Fruit fly (Drosophila melanogaster) whole organism, embryonic: ENCODE data around the gene Btnd.

Source experiments
- Abd-B ChIP-seq: fragments of 200-800 bp; sonication (Bioruptor generic); optimal IDR thresholded peaks from 2 replicates; lab custom pipeline; 2018; ENCODE audit warnings: missing biosample characterization, mild to moderate bottlenecking, missing genetic modification characterization, moderate library complexity
- Bteb2 ChIP-seq: fragments of 200-800 bp; sonication (Bioruptor generic); optimal IDR thresholded peaks from 2 replicates; lab custom pipeline; 2016; ENCODE audit warnings: missing biosample characterization, missing genetic modification characterization
- CG10321 ChIP-seq: fragments of 200-800 bp; sonication (Bioruptor generic); IDR thresholded peaks from 2 replicates; pipeline ENCODE4 v1.3.6; 2022; ENCODE audit warnings: missing biosample characterization, missing genetic modification characterization
- CG11560 ChIP-seq: fragments of 200-800 bp; sonication (Bioruptor generic); IDR thresholded peaks from 3 replicates; pipeline ENCODE4 v1.3.6; 2022; ENCODE audit warnings: missing biosample characterization, missing genetic modification characterization
- CG12236 ChIP-seq: fragments of 200-800 bp; sonication (Bioruptor generic); optimal IDR thresholded peaks from 2 replicates; lab custom pipeline; 2016; ENCODE audit warnings: missing biosample characterization, missing genetic modification characterization
- CG12391 ChIP-seq: fragments of 200-800 bp; sonication (Bioruptor generic); optimal IDR thresholded peaks from 3 replicates; lab custom pipeline; 2018; ENCODE audit warnings: missing biosample characterization, mild to moderate bottlenecking, missing genetic modification characterization, moderate library complexity
- CG14050 ChIP-seq: fragments of 200-800 bp; sonication (Bioruptor generic); IDR thresholded peaks from 3 replicates; pipeline ENCODE4 v1.3.6; 2022; ENCODE audit warnings: missing biosample characterization, missing genetic modification characterization
- CG14965 ChIP-seq: fragments of 200-800 bp; sonication (Bioruptor generic); optimal IDR thresholded peaks from 2 replicates; lab custom pipeline; 2016; ENCODE audit warnings: missing biosample characterization, missing genetic modification characterization, borderline replicate concordance
- CG17802 ChIP-seq: fragments of 200-800 bp; sonication (Bioruptor generic); optimal IDR thresholded peaks from 2 replicates; lab custom pipeline; 2018; ENCODE audit warnings: missing biosample characterization, mild to moderate bottlenecking, missing genetic modification characterization, moderate library complexity
- CG17829 ChIP-seq: fragments of 200-800 bp; optimal IDR thresholded peaks from 2 replicates; lab custom pipeline; 2019; ENCODE audit warnings: missing biosample characterization, mild to moderate bottlenecking, missing genetic modification characterization, moderate library complexity
- CG17912 ChIP-seq: fragments of 200-800 bp; sonication (Bioruptor generic); optimal IDR thresholded peaks from 2 replicates; lab custom pipeline; 2018; ENCODE audit warnings: missing biosample characterization, mild to moderate bottlenecking, missing genetic modification characterization
- CG2712 ChIP-seq: fragments of 200-800 bp; optimal IDR thresholded peaks from 3 replicates; lab custom pipeline; 2019; ENCODE audit warnings: missing biosample characterization, mild to moderate bottlenecking, missing genetic modification characterization, moderate library complexity
- CG2889 ChIP-seq: fragments of 200-800 bp; sonication (Bioruptor generic); IDR thresholded peaks from 3 replicates; pipeline ENCODE4 v1.3.6; 2022; ENCODE audit warnings: missing biosample characterization, missing genetic modification characterization
- CG30431 ChIP-seq: fragments of 200-800 bp; sonication (Bioruptor generic); optimal IDR thresholded peaks from 2 replicates; lab custom pipeline; 2017; ENCODE audit warnings: missing biosample characterization, missing genetic modification characterization
- CG32772 ChIP-seq: fragments of 200-800 bp; sonication (Bioruptor generic); IDR thresholded peaks from 2 replicates; pipeline ENCODE4 v1.3.6; 2022; ENCODE audit warnings: missing biosample characterization, missing genetic modification characterization
- CG4424 ChIP-seq: fragments of 200-800 bp; sonication (Bioruptor generic); optimal IDR thresholded peaks from 3 replicates; lab custom pipeline; 2016; ENCODE audit warnings: missing biosample characterization, missing genetic modification characterization
- CG6254 ChIP-seq: fragments of 200-800 bp; sonication (Bioruptor generic); optimal IDR thresholded peaks from 3 replicates; lab custom pipeline; 2017; ENCODE audit warnings: mild to moderate bottlenecking, missing biosample characterization, missing genetic modification reagents, missing genetic modification characterization
- CG6689 ChIP-seq: fragments of 200-800 bp; sonication (Bioruptor generic); IDR thresholded peaks from 2 replicates; pipeline ENCODE4 v1.3.6; 2022; ENCODE audit warnings: missing biosample characterization, missing genetic modification characterization
- CG7357 ChIP-seq: fragments of 200-800 bp; sonication (Bioruptor generic); IDR thresholded peaks from 3 replicates; pipeline ENCODE4 v1.3.6; 2022; ENCODE audit warnings: missing biosample characterization, missing genetic modification characterization
- CG8281 ChIP-seq: fragments of 200-800 bp; sonication (Bioruptor generic); optimal IDR thresholded peaks from 2 replicates; lab custom pipeline; 2018; ENCODE audit warnings: missing biosample characterization, mild to moderate bottlenecking, missing genetic modification characterization, moderate library complexity
- CG8290 ChIP-seq, 3 experiments: fragments of 200-800 bp; sonication (Bioruptor generic); optimal IDR thresholded peaks; 2 replicates each; lab custom pipeline; 2016 to 2019; ENCODE audit warnings: missing biosample characterization in 3 of 3, missing genetic modification characterization in 3 of 3, mild to moderate bottlenecking in 2 of 3, moderate library complexity in 1 of 3
- CG8388 ChIP-seq: fragments of 200-800 bp; sonication (Bioruptor generic); optimal IDR thresholded peaks from 2 replicates; lab custom pipeline; 2019; ENCODE audit warnings: missing biosample characterization, mild to moderate bottlenecking, missing genetic modification characterization, moderate library complexity
- CTCF ChIP-seq: fragments of 200-800 bp; sonication (Bioruptor generic); optimal IDR thresholded peaks from 2 replicates; lab custom pipeline; 2017; ENCODE audit warnings: missing biosample characterization, mild to moderate bottlenecking, missing genetic modification characterization, moderate library complexity
- E2f2 ChIP-seq: fragments of 200-800 bp; sonication (Bioruptor generic); IDR thresholded peaks from 2 replicates; pipeline ENCODE4 v1.3.6; 2022; ENCODE audit warnings: missing biosample characterization, missing genetic modification characterization
- Eip74EF ChIP-seq, 2 experiments: fragments of 200-800 bp in 1 of 2; fragments of >200 bp in 1 of 2; sonication (Bioruptor generic) in 1 of 2; optimal IDR thresholded peaks; 2 replicates each; lab custom pipeline; 2017 to 2019; ENCODE audit warnings: missing biosample characterization in 2 of 2, missing genetic modification characterization in 2 of 2, mild to moderate bottlenecking in 1 of 2, moderate library complexity in 1 of 2
- Gug ChIP-seq: fragments of 200-800 bp; sonication (Bioruptor generic); IDR thresholded peaks from 4 replicates; pipeline ENCODE4 v1.3.6; 2022; ENCODE audit warnings: missing biosample characterization, missing genetic modification characterization
- HHEX ChIP-seq: fragments of 200-800 bp; sonication (Bioruptor generic); optimal IDR thresholded peaks from 3 replicates; lab custom pipeline; 2017; ENCODE audit warnings: missing biosample characterization, mild to moderate bottlenecking, missing genetic modification characterization, missing genetic modification reagents
- HLH3B ChIP-seq: fragments of 200-800 bp; sonication (Bioruptor generic); IDR thresholded peaks from 2 replicates; pipeline ENCODE4 v1.3.6; 2022; ENCODE audit warnings: missing biosample characterization, missing genetic modification characterization
- HLHmδ ChIP-seq: fragments of 200-800 bp; sonication (Bioruptor generic); optimal IDR thresholded peaks from 2 replicates; lab custom pipeline; 2018; ENCODE audit warnings: missing biosample characterization, mild to moderate bottlenecking, missing genetic modification characterization, moderate library complexity
- Kr ChIP-seq: fragments of 200-800 bp; sonication (Bioruptor generic); optimal IDR thresholded peaks from 2 replicates; lab custom pipeline; 2017; ENCODE audit warnings: missing biosample characterization, mild to moderate bottlenecking, missing genetic modification characterization
- Med ChIP-seq: fragments of 200-800 bp; sonication (Bioruptor generic); peaks from one replicate; lab custom pipeline; 2016; ENCODE audit warnings: missing biosample characterization, missing genetic modification characterization, mild to moderate bottlenecking, inconsistent platforms, moderate library complexity
- Ptx1 ChIP-seq: fragments of 200-800 bp; sonication (Bioruptor generic); IDR thresholded peaks from 2 replicates; pipeline ENCODE4 v1.3.6; 2022; ENCODE audit warnings: missing biosample characterization, missing genetic modification characterization
- Side ChIP-seq: fragments of 200-800 bp; sonication (Bioruptor generic); optimal IDR thresholded peaks from 2 replicates; lab custom pipeline; 2016; ENCODE audit warnings: missing biosample characterization, missing genetic modification characterization
- Tbp ChIP-seq: fragments of >200 bp; optimal IDR thresholded peaks from 2 replicates; lab custom pipeline; 2018; ENCODE audit warnings: missing biosample characterization, missing genetic modification characterization
- ase ChIP-seq: fragments of 200-800 bp; sonication (Bioruptor generic); IDR thresholded peaks from 3 replicates; pipeline ENCODE4 v1.3.6; 2022; ENCODE audit warnings: missing biosample characterization, missing genetic modification characterization
- br ChIP-seq: fragments of >200 bp; optimal IDR thresholded peaks from 2 replicates; lab custom pipeline; 2017
- dan ChIP-seq: fragments of 200-800 bp; sonication (Bioruptor generic); IDR thresholded peaks from 2 replicates; pipeline ENCODE4 v1.3.6; 2022; ENCODE audit warnings: missing biosample characterization, missing genetic modification characterization
- dmrt99B ChIP-seq: fragments of 200-800 bp; sonication (Bioruptor generic); optimal IDR thresholded peaks from 2 replicates; lab custom pipeline; 2018; ENCODE audit warnings: missing biosample characterization, mild to moderate bottlenecking, missing genetic modification characterization, moderate library complexity
- dpn ChIP-seq, 2 experiments: fragments of 200-800 bp; sonication (Bioruptor generic); optimal IDR thresholded peaks; 3 replicates each; lab custom pipeline; 2016; ENCODE audit warnings: missing biosample characterization in 2 of 2, missing genetic modification characterization in 2 of 2
- en ChIP-seq: fragments of 200-800 bp; sonication (Bioruptor generic); optimal IDR thresholded peaks from 2 replicates; lab custom pipeline; 2016; ENCODE audit warnings: missing biosample characterization, missing genetic modification characterization
- fd102C ChIP-seq: fragments of 200-800 bp; sonication (Bioruptor generic); optimal IDR thresholded peaks from 2 replicates; lab custom pipeline; 2018; ENCODE audit warnings: missing biosample characterization, mild to moderate bottlenecking, missing genetic modification characterization, moderate library complexity
- fu2 ChIP-seq: fragments of 200-800 bp; sonication (Bioruptor generic); optimal IDR thresholded peaks from 2 replicates; lab custom pipeline; 2016; ENCODE audit warnings: missing biosample characterization, missing genetic modification characterization
- gce ChIP-seq: fragments of 200-800 bp; sonication (Bioruptor generic); IDR thresholded peaks from 3 replicates; pipeline ENCODE4 v1.3.6; 2022; ENCODE audit warnings: missing biosample characterization, missing genetic modification characterization
- hb ChIP-seq: fragments of 200-800 bp; sonication (Bioruptor generic); IDR thresholded peaks from 3 replicates; pipeline ENCODE4 v1.3.6; 2022; ENCODE audit warnings: missing biosample characterization, missing genetic modification characterization; ENCODE audit not compliant: partially characterized antibody
- ind ChIP-seq: fragments of 200-800 bp; sonication (Bioruptor generic); optimal IDR thresholded peaks from 3 replicates; lab custom pipeline; 2016; ENCODE audit warnings: missing biosample characterization, missing genetic modification characterization
- jing ChIP-seq: fragments of 200-800 bp; sonication (Bioruptor generic); optimal IDR thresholded peaks from 2 replicates; lab custom pipeline; 2018; ENCODE audit warnings: missing biosample characterization, mild to moderate bottlenecking, missing genetic modification characterization
- nau ChIP-seq: fragments of 200-800 bp; sonication (Bioruptor generic); optimal IDR thresholded peaks from 3 replicates; lab custom pipeline; 2017; ENCODE audit warnings: missing biosample characterization, mild to moderate bottlenecking, missing genetic modification characterization, missing genetic modification reagents
- sens ChIP-seq: fragments of 200-800 bp; sonication (Bioruptor generic); peaks from one replicate; lab custom pipeline; 2016; ENCODE audit warnings: missing biosample characterization, missing genetic modification characterization
- sens-2 ChIP-seq: fragments of 200-800 bp; sonication (Bioruptor generic); IDR thresholded peaks from 2 replicates; pipeline ENCODE4 v1.3.6; 2022; ENCODE audit warnings: missing biosample characterization, missing genetic modification characterization
- seq ChIP-seq: fragments of 200-800 bp; sonication (Bioruptor generic); IDR thresholded peaks from 2 replicates; pipeline ENCODE4 v1.3.6; 2022; ENCODE audit warnings: missing biosample characterization, missing genetic modification characterization
- stc ChIP-seq: fragments of 200-800 bp; sonication (Bioruptor generic); IDR thresholded peaks from 2 replicates; pipeline ENCODE4 v1.3.6; 2022; ENCODE audit warnings: missing biosample characterization, missing genetic modification characterization
- trem ChIP-seq: fragments of 200-800 bp; optimal IDR thresholded peaks from 3 replicates; lab custom pipeline; 2019; ENCODE audit warnings: missing biosample characterization, mild to moderate bottlenecking, missing genetic modification characterization, moderate library complexity
- zfh2 ChIP-seq: fragments of 200-800 bp; sonication (Bioruptor generic); optimal IDR thresholded peaks from 2 replicates; lab custom pipeline; 2016; ENCODE audit warnings: missing biosample characterization, missing genetic modification characterization

Btnd gene

dm6 chrX:6253701-6254100, 34.6 kb upstream of the Btnd start:
- no peak for TF ChIP-seq seq (GFP tag; lab: Robert Waterston, UW)
- TF ChIP-seq Kr, result no peak
- no peak for TF ChIP-seq ase
- TF ChIP-seq dmrt99B (tag; lab: Kevin White, UChicago), result no peak
- no peak for TF ChIP-seq hb (GFP tag; lab: Robert Waterston, UW)
- TF ChIP-seq CG8388 (GFP tag; lab: Kevin White, UChicago), result no peak
- peak; percentile 44 for TF ChIP-seq HHEX
- no peak for TF ChIP-seq E2f2
- no peak for TF ChIP-seq nau (GFP tag; lab: Kevin White, UChicago)
- TF ChIP-seq Tbp, result no peak
- TF ChIP-seq sens, result peak; percentile 83
- TF ChIP-seq sens-2, result no peak
- TF ChIP-seq CG12236 (GFP tag; lab: Kevin White, UChicago), result no peak
- TF ChIP-seq HLH3B (GFP tag; lab: Robert Waterston, UW), result no peak
- TF ChIP-seq CG30431, result no peak
- TF ChIP-seq CG2889 (GFP tag; lab: Robert Waterston, UW), result no peak
- no peak for TF ChIP-seq CG17829 (tag; lab: Kevin White, UChicago)
- TF ChIP-seq CG32772 (GFP tag; lab: Robert Waterston, UW), result no peak
- no peak for TF ChIP-seq Eip74EF (GFP tag; optimal IDR thresholded peaks at IDR 0.05; lab: Kevin White, UChicago)
- no peak for TF ChIP-seq CG2712 (tag; lab: Kevin White, UChicago)
- TF ChIP-seq Ptx1, result no peak
- no peak for TF ChIP-seq Abd-B (GFP tag; lab: Kevin White, UChicago)
- TF ChIP-seq jing (GFP tag; lab: Kevin White, UChicago), result no peak
- no peak for TF ChIP-seq stc (GFP tag; lab: Robert Waterston, UW)
- no peak for TF ChIP-seq trem (tag; lab: Kevin White, UChicago)
- TF ChIP-seq CG14050 (GFP tag; lab: Robert Waterston, UW), result no peak
- no peak for TF ChIP-seq CG6254 (GFP tag; lab: Kevin White, UChicago)
- TF ChIP-seq fu2, result no peak
- TF ChIP-seq CG10321 (GFP tag; lab: Robert Waterston, UW), result no peak
- peak; percentile 81 for TF ChIP-seq Med (GFP tag; lab: Kevin White, UChicago)
- no peak for TF ChIP-seq Gug (GFP tag; lab: Robert Waterston, UW)
- TF ChIP-seq CG8290 (GFP tag; optimal IDR thresholded peaks at IDR 0.05; lab: Kevin White, UChicago), result no peak
- TF ChIP-seq CG8290 (tag; optimal IDR thresholded peaks at IDR 0.05; lab: Kevin White, UChicago), result no peak
- no peak for TF ChIP-seq ind (GFP tag; lab: Kevin White, UChicago)
- TF ChIP-seq CG6689 (GFP tag; lab: Robert Waterston, UW), result no peak
- no peak for TF ChIP-seq CG17802 (tag; lab: Kevin White, UChicago)
- TF ChIP-seq Side (GFP tag; lab: Kevin White, UChicago), result no peak
- TF ChIP-seq CG11560 (tag; lab: Robert Waterston, UW), result no peak
- TF ChIP-seq CG14965 (GFP tag; lab: Kevin White, UChicago), result peak; percentile 91
- no peak for TF ChIP-seq CG17912 (GFP tag; lab: Kevin White, UChicago)
- TF ChIP-seq en, result no peak
- TF ChIP-seq dpn (GFP tag; optimal IDR thresholded peaks at IDR 0.05; lab: Kevin White, UChicago), result no peak
- TF ChIP-seq CG12391 (tag; lab: Kevin White, UChicago), result no peak
- TF ChIP-seq Bteb2 (GFP tag; lab: Kevin White, UChicago), result no peak
- no peak for TF ChIP-seq dan (GFP tag; lab: Robert Waterston, UW)
- TF ChIP-seq gce, result no peak
- no peak for TF ChIP-seq CG7357 (GFP tag; lab: Robert Waterston, UW)
- no peak for TF ChIP-seq CG4424 (GFP tag; lab: Kevin White, UChicago)
- no peak for TF ChIP-seq HLHmδ (GFP tag; lab: Kevin White, UChicago)
- no peak for TF ChIP-seq CG8281
- TF ChIP-seq CTCF (GFP tag; lab: Kevin White, UChicago), result peak; percentile 90
- TF ChIP-seq br (lab: Kevin White, UChicago), result no peak
- no peak for TF ChIP-seq zfh2
- no peak for TF ChIP-seq fd102C
